Worm (Caenorhabditis elegans): ENCODE results near the gene K11G9.5.

The K11G9.5 gene

DNA sequence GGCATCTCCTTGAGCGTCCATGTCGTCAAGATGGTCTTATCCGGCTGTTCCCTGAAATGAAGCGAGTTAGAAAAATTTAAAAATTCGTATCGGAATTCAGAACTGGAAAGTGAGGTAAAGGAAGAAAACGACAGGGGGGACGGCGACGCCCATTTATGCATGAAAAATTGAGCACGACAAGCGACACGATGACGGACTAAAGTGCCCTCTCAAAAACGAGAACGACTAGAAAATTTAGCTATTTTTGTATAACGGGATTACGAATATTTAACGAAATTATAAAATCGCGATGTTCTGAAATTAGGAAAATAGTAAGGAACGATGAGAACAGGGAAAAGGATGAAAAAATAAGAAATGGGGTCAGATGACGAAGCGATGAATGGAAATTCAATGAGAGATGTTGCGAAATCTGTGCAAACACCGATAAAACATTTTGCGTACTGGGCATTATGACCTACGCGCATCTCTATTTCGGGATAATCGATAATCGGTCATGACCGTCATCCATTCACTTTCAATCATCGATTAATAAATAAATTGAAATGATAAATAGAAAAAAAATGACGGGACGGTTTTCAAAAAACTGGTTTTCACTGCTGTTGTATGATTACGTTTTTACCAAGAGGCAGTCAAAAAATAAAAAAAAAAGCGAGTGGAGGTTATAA, 31.7 kb downstream of the K11G9.5 start, which contains the start of gene snb-1 (continued):
- TF ChIP-seq Y105C5A.15 (GFP tag; IDR thresholded peaks at IDR 0.05) (no peak), nhr-28 (tag; optimal IDR thresholded peaks at IDR 0.05) (peak; percentile 70), D1046.2 (GFP tag; IDR thresholded peaks at IDR 0.05) (no peak), dmd-8 (GFP tag; IDR thresholded peaks at IDR 0.05) (no peak), ZK546.5 (tag; optimal IDR thresholded peaks at IDR 0.05) (no peak), ztf-7 (tag; optimal IDR thresholded peaks at IDR 0.05) (no peak), unc-130 (GFP tag; optimal IDR thresholded peaks at IDR 0.05) (no peak), fos-1 (tag; optimal IDR thresholded peaks at IDR 0.05) (no peak), F37D6.2 (tag; optimal IDR thresholded peaks at IDR 0.05) (peak; percentile 11)

DNA sequence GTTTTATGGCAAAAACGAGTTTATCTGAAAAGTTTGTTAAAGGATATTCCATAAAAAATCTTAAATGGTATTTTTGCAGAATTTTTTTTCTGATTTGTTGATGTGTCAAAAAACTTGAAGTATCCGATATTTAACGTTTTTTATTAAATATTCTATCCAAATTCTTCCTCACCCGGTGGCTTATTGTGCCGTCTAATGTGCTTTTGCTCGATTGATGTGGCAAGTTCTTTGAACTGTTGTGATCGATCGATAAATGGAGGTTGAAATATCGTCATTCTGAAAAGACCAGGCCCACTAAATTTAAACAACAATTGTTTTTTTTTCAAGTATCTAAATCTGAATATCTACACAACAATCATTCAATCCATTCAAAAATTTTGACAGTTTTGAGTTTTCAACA, 33.1 kb downstream of the K11G9.5 start, which contains the start of gene syx-18:
syx-18 (minus strand) TSS at position 276 of the 400 bp plus-strand sequence.
- peak in 1 of 2 experiments; percentile 53 for TF ChIP-seq lsy-2 (tag; optimal IDR thresholded peaks at IDR 0.05)
- TF ChIP-seq madf-5 (GFP tag; IDR thresholded peaks at IDR 0.05): no peak
- TF ChIP-seq mep-1 (tag; optimal IDR thresholded peaks at IDR 0.05): peak; percentile 17
- TF ChIP-seq hlh-30 (tag; optimal IDR thresholded peaks at IDR 0.05; ENCODE audit: insufficient read depth): peak; percentile 3
- TF ChIP-seq T26A8.4 (GFP tag; IDR thresholded peaks at IDR 0.05): peak; percentile 40; the same call in 1 of the 2 replicates
- TF ChIP-seq ceh-62 (tag; optimal IDR thresholded peaks at IDR 0.05): no peak
- no peak for TF ChIP-seq dmd-6 (GFP tag; IDR thresholded peaks at IDR 0.05)
- TF ChIP-seq ceh-32 (tag; optimal IDR thresholded peaks at IDR 0.05; ENCODE audit: poor library complexity): no peak
- TF ChIP-seq daf-16 (GFP tag; optimal IDR thresholded peaks at IDR 0.05): no peak
- TF ChIP-seq daf-16 (tag; optimal IDR thresholded peaks at IDR 0.05): peak; percentile 25
- TF ChIP-seq dmd-9 (GFP tag; IDR thresholded peaks at IDR 0.05): 0 out of 2 replicates have a peak, but pooled peaks have one; percentile 4
- TF ChIP-seq rbr-2 (tag; optimal IDR thresholded peaks at IDR 0.05): no peak
- TF ChIP-seq ZK546.5 (tag; optimal IDR thresholded peaks at IDR 0.05): no peak
- TF ChIP-seq dve-1 (tag; optimal IDR thresholded peaks at IDR 0.05; ENCODE audit: insufficient read depth): peak; percentile 34
- TF ChIP-seq lin-13 (GFP tag; optimal IDR thresholded peaks at IDR 0.05): peak; percentile 8
- TF ChIP-seq Y75B8A.6 (GFP tag; IDR thresholded peaks at IDR 0.05): peak; percentile 27; the same call in 1 of the 2 replicates
- no peak; the same call in 1 of the 2 replicates for TF ChIP-seq lin-38 (GFP tag; IDR thresholded peaks at IDR 0.05)
- TF ChIP-seq aly-2 (tag; optimal IDR thresholded peaks at IDR 0.05): no peak
- peak; percentile 28 for TF ChIP-seq duxl-1 (tag; optimal IDR thresholded peaks at IDR 0.05; ENCODE audit: poor library complexity)

DNA sequence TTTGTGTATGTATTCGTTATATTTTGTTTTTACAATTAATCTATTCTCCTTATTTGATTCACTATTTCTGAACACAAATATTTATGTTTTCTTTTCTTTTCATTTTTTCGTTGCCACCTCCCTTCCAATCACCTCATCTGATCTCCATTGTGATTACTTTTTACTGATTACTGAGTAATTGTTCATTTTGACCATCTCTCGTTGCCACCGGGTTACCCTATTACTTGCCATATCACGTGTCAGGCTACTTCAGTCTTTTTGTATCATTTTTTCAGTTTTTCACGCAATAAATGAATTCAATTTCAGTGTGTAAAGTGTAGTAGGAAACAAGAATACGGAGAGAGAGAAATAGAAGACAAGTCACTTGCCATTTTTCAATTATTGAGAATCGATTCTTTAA, 36.2 kb downstream of the K11G9.5 start, which contains the start of gene T10H9.8:
T10H9.8 (plus strand) TSS at position 301 of the 400 bp plus-strand sequence.
- TF ChIP-seq aha-1 (tag) (peak; percentile 80), zfp-3 (GFP tag; conservative IDR thresholded peaks at IDR 0.05) (no peak), lim-7 (GFP tag; IDR thresholded peaks at IDR 0.05) (no peak), hlh-30 (tag; optimal IDR thresholded peaks at IDR 0.05; ENCODE audit: insufficient read depth) (peak; percentile 40), zip-11 (GFP tag; IDR thresholded peaks at IDR 0.05) (no peak), nhr-28 (tag; optimal IDR thresholded peaks at IDR 0.05) (peak; percentile 22), arid-1 (GFP tag; conservative IDR thresholded peaks at IDR 0.05) (no peak), cey-2 (tag; optimal IDR thresholded peaks at IDR 0.05; ENCODE audit: borderline replicate concordance, insufficient read depth) (peak; percentile 56), dmd-6 (GFP tag; IDR thresholded peaks at IDR 0.05) (peak; percentile 25; the same call in 1 of the 2 replicates), ceh-44 (GFP tag; IDR thresholded peaks at IDR 0.05) (no peak), T20F7.1 (GFP tag; optimal IDR thresholded peaks at IDR 0.05) (peak; percentile 21)

DNA sequence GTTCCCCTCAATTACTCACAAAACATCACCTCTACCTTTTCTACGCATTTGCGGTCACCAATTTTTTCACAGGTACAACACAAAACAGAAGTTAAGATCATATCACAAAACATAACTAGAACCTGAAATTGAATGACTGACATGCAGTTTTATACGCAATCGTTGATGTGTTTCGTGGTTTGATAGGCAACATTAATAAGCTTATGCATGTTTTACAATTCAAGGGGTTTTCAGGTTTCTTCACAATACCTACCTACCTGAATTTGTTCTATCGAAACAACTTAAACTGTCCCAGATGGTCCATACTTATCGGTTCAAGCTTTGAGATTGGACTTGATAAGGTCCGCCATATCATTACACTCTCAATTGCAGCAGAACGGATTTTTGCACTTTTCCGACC, 37.8 kb downstream of the K11G9.5 start:
- TF ChIP-seq unc-62 (GFP tag; optimal IDR thresholded peaks at IDR 0.05 in 1 of 2) (peak in 1 of 2 experiments; percentile 93), unc-62 (tag; optimal IDR thresholded peaks at IDR 0.05) (no peak), duxl-1 (tag; optimal IDR thresholded peaks at IDR 0.05; ENCODE audit: poor library complexity) (no peak)

Measured in whole organism, L4 larva.